Fruit fly (Drosophila melanogaster): ENCODE results near the gene rump.

dm6 chr3R:9502416-9502763, 7.7 kb downstream of the rump start, which contains the start of gene RhoL:
- TF ChIP-seq CG3407 (GFP tag; optimal IDR thresholded peaks at IDR 0.05): no peak
- no peak for TF ChIP-seq pan (optimal IDR thresholded peaks at IDR 0.05)
- peak in 1 of 2 experiments; percentile 14 for TF ChIP-seq pan (GFP tag; optimal IDR thresholded peaks at IDR 0.05 in 1 of 2, IDR thresholded peaks at IDR 0.05 in 1 of 2)
